Worm (Caenorhabditis elegans): ENCODE measurements around the gene R13D7.2.

DNA sequence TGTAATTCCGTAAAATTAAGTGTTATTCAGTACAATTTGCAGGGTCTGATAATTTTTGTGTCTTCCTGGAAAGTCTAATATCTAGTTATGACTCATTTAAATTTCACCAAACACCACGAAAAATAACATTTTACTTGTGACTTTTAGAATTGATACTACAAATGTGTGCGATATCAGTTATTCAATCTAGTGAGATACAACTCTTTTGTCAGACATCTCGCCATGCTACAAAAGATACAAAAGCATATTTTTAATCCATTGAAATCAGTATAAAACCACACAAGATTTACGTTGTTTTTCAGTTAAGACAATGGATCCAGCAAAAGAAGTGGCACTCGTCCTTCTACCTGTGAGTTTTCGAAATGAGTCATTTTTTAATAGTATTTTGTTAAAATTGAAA lies 35.6 kb upstream of the R13D7.2 start, which contains the start of gene srx-56:
- TF ChIP-seq dao-5 (tag; optimal IDR thresholded peaks at IDR 0.05), result no peak
- TF ChIP-seq him-1 (tag; optimal IDR thresholded peaks at IDR 0.05), result no peak
- TF ChIP-seq W03F9.2 (tag; optimal IDR thresholded peaks at IDR 0.05), result no peak

Measured in whole organism, L4/young adult.